Fruit fly (Drosophila melanogaster): Measurements from ENCODE around the gene CG13623.

- TF ChIP-seq Snoo (tag; optimal IDR thresholded peaks at IDR 0.05) (no peak), CG9948 (tag; optimal IDR thresholded peaks at IDR 0.05) (no peak), CG8159 (tag; optimal IDR thresholded peaks at IDR 0.05) (no peak)
Measured at dm6 chr3R:24575109-24575508, 44.8 kb upstream of the CG13623 start.

All from whole organism, pupa.